Worm (Caenorhabditis elegans) whole organism, L1 larva: ENCODE measurements around the gene nspe-8.
"Not testable (repeated sequence)": the region's sequence is repeated elsewhere in the genome, so short reads cannot be mapped to it uniquely, and the experiment has no call there.

Experiments used
- F16B12.6 ChIP-seq: fragments of 150-350 bp; optimal IDR thresholded peaks from 2 replicates; lab custom pipeline; 2014; ENCODE audit warnings: missing biosample characterization, missing genetic modification characterization
- aha-1 ChIP-seq: fragments of 150-350 bp; optimal IDR thresholded peaks from 2 replicates; lab custom pipeline; 2014; ENCODE audit warnings: missing biosample characterization, missing genetic modification characterization
- ama-1 ChIP-seq: fragments of 150-350 bp; optimal IDR thresholded peaks from 2 replicates; lab custom pipeline; 2014
- blmp-1 ChIP-seq: fragments of 150-350 bp; optimal IDR thresholded peaks from 2 replicates; lab custom pipeline; 2014; ENCODE audit warnings: missing biosample characterization, missing genetic modification characterization
- ceh-8 ChIP-seq: fragments of 200-800 bp; sonication (Bioruptor generic); optimal IDR thresholded peaks from 2 replicates; lab custom pipeline; 2018; ENCODE audit warnings: mild to moderate bottlenecking, missing genetic modification characterization, moderate library complexity, missing compliant biosample characterization
- ceh-88 ChIP-seq: fragments of 200-800 bp; sonication (Bioruptor generic); IDR thresholded peaks from 2 replicates; pipeline ENCODE4 v1.3.6; 2022; ENCODE audit warnings: missing genetic modification characterization, missing compliant biosample characterization
- ces-1 ChIP-seq: fragments of 150-350 bp; optimal IDR thresholded peaks from 2 replicates; lab custom pipeline; 2014; ENCODE audit warnings: missing biosample characterization, missing genetic modification reagents, missing genetic modification characterization
- dpl-1 ChIP-seq, 3 experiments: fragments of 150-350 bp in 2 of 3; sonication (generic microtip) in 1 of 3; optimal IDR thresholded peaks; 2 replicates each; lab custom pipeline; 2014 to 2017; ENCODE audit warnings: missing biosample characterization in 3 of 3, missing genetic modification characterization in 3 of 3, missing genetic modification reagents in 3 of 3
- dsc-1 ChIP-seq: sonication (generic microtip); optimal IDR thresholded peaks from 2 replicates; lab custom pipeline; 2016; ENCODE audit warnings: mild to moderate bottlenecking, missing genetic modification characterization, missing compliant biosample characterization
- efl-3 ChIP-seq: fragments of 200-800 bp; sonication (Bioruptor generic); optimal IDR thresholded peaks from 2 replicates; lab custom pipeline; 2018; ENCODE audit warnings: mild to moderate bottlenecking, missing genetic modification characterization, missing compliant biosample characterization
- egl-13 ChIP-seq: sonication (generic microtip); optimal IDR thresholded peaks from 2 replicates; lab custom pipeline; 2016; ENCODE audit warnings: missing genotype, missing genetic modification reagents, missing genetic modification characterization, missing compliant biosample characterization
- elt-3 ChIP-seq, 6 experiments: fragments of 150-350 bp in 1 of 6; sonication (generic microtip); optimal IDR thresholded peaks; 2 replicates each; lab custom pipeline; 2017 to 2018; ENCODE audit warnings: missing biosample characterization in 6 of 6, missing genetic modification characterization in 6 of 6, inconsistent platforms in 1 of 6
- ets-5 ChIP-seq: fragments of 200-800 bp; sonication (Bioruptor generic); IDR thresholded peaks from 2 replicates; pipeline ENCODE4 v1.3.6; 2022; ENCODE audit warnings: missing genetic modification characterization, missing compliant biosample characterization
- fkh-8 ChIP-seq: sonication (generic microtip); optimal IDR thresholded peaks from 2 replicates; lab custom pipeline; 2016; ENCODE audit warnings: mild to moderate bottlenecking, missing genetic modification characterization, missing compliant biosample characterization
- grh-1 ChIP-seq: fragments of 200-800 bp; sonication (Bioruptor generic); IDR thresholded peaks from 2 replicates; pipeline ENCODE4 v1.3.6; 2022; ENCODE audit warnings: missing genetic modification reagents, missing genetic modification characterization, missing compliant biosample characterization
- hlh-17 ChIP-seq: fragments of 200-800 bp; sonication (Bioruptor generic); optimal IDR thresholded peaks from 2 replicates; lab custom pipeline; 2018; ENCODE audit warnings: missing genetic modification characterization, mild to moderate bottlenecking, missing compliant biosample characterization, moderate library complexity, borderline replicate concordance
- irx-1 ChIP-seq: sonication (generic microtip); optimal IDR thresholded peaks from 2 replicates; lab custom pipeline; 2016; ENCODE audit warnings: missing genetic modification characterization, missing compliant biosample characterization
- lin-14 ChIP-seq: fragments of 200-800 bp; sonication (Bioruptor generic); optimal IDR thresholded peaks from 2 replicates; lab custom pipeline; 2018; ENCODE audit warnings: mild to moderate bottlenecking, missing genetic modification characterization, moderate library complexity, missing compliant biosample characterization
- lin-15B ChIP-seq: fragments of 150-350 bp; sonication (generic microtip); optimal IDR thresholded peaks from 3 replicates; lab custom pipeline; 2014; ENCODE audit warnings: missing biosample characterization, missing genetic modification characterization
- lin-35 ChIP-seq, 2 experiments: fragments of 150-350 bp; optimal IDR thresholded peaks; 2 replicates each; lab custom pipeline; 2014; ENCODE audit warnings: missing biosample characterization in 2 of 2, missing genetic modification characterization in 2 of 2, missing genetic modification reagents in 2 of 2
- lsy-2 ChIP-seq, 2 experiments: fragments of 150-350 bp; optimal IDR thresholded peaks; 2 replicates each; lab custom pipeline; 2014; ENCODE audit warnings: missing biosample characterization in 2 of 2, missing genetic modification characterization in 2 of 2
- mdl-1 ChIP-seq, 2 experiments: fragments of 150-350 bp; optimal IDR thresholded peaks; 2 replicates each; lab custom pipeline; 2014 to 2017; ENCODE audit warnings: missing biosample characterization in 2 of 2, missing genetic modification characterization in 2 of 2, inconsistent platforms in 1 of 2
- mef-2 ChIP-seq: fragments of 150-350 bp; optimal IDR thresholded peaks from 2 replicates; lab custom pipeline; 2014; ENCODE audit warnings: missing biosample characterization, missing genetic modification characterization
- nhr-11 ChIP-seq: fragments of 150-350 bp; optimal IDR thresholded peaks from 2 replicates; lab custom pipeline; 2014; ENCODE audit warnings: missing biosample characterization, missing genetic modification characterization
- nhr-19 ChIP-seq: fragments of 200-800 bp; sonication (Bioruptor generic); conservative IDR thresholded peaks from 2 replicates; pipeline ENCODE4 v1.3.6; 2022; ENCODE audit warnings: missing genetic modification characterization, missing compliant biosample characterization
- nhr-20 ChIP-seq: sonication (generic microtip); optimal IDR thresholded peaks from 2 replicates; lab custom pipeline; 2016; ENCODE audit warnings: mild to moderate bottlenecking, missing genetic modification characterization, missing compliant biosample characterization
- nhr-47 ChIP-seq: sonication (generic microtip); optimal IDR thresholded peaks from 2 replicates; lab custom pipeline; 2016; ENCODE audit warnings: mild to moderate bottlenecking, missing genetic modification characterization, moderate library complexity, missing compliant biosample characterization
- nhr-71 ChIP-seq: sonication (generic microtip); optimal IDR thresholded peaks from 2 replicates; lab custom pipeline; 2016; ENCODE audit warnings: mild to moderate bottlenecking, missing genetic modification characterization, moderate library complexity, missing compliant biosample characterization
- nhr-85 ChIP-seq: sonication (generic microtip); peaks from one replicate; lab custom pipeline; 2016; ENCODE audit warnings: missing genetic modification characterization, inconsistent platforms, missing compliant biosample characterization
- nhr-90 ChIP-seq: sonication (generic microtip); optimal IDR thresholded peaks from 2 replicates; lab custom pipeline; 2016; ENCODE audit warnings: mild to moderate bottlenecking, missing genetic modification characterization, missing compliant biosample characterization; ENCODE audit not compliant: poor library complexity
- pag-3 ChIP-seq: sonication (generic microtip); optimal IDR thresholded peaks from 2 replicates; lab custom pipeline; 2017; ENCODE audit warnings: missing genetic modification characterization, mild to moderate bottlenecking, missing compliant biosample characterization, antibody characterized with exemption, borderline replicate concordance; ENCODE audit not compliant: insufficient read depth
- pax-3 ChIP-seq: fragments of 200-800 bp; sonication (Bioruptor generic); optimal IDR thresholded peaks from 2 replicates; lab custom pipeline; 2018; ENCODE audit warnings: mild to moderate bottlenecking, missing genetic modification characterization, moderate library complexity, missing compliant biosample characterization
- skn-1 ChIP-seq: fragments of 150-350 bp; optimal IDR thresholded peaks from 2 replicates; lab custom pipeline; 2014; ENCODE audit warnings: missing biosample characterization, missing genetic modification characterization
- snu-23 ChIP-seq: sonication (generic microtip); optimal IDR thresholded peaks from 2 replicates; lab custom pipeline; 2016; ENCODE audit warnings: missing genetic modification characterization, missing compliant biosample characterization
- sox-4 ChIP-seq: sonication (generic microtip); optimal IDR thresholded peaks from 2 replicates; lab custom pipeline; 2016; ENCODE audit warnings: missing genetic modification characterization, missing compliant biosample characterization
- sptf-1 ChIP-seq: fragments of 150-350 bp; optimal IDR thresholded peaks from 2 replicates; lab custom pipeline; 2014; ENCODE audit warnings: missing biosample characterization, missing genetic modification characterization
- swsn-7 ChIP-seq: sonication (generic microtip); optimal IDR thresholded peaks from 2 replicates; lab custom pipeline; 2016; ENCODE audit warnings: missing genetic modification characterization, missing compliant biosample characterization
- tbx-2 ChIP-seq: sonication (generic microtip); optimal IDR thresholded peaks from 2 replicates; lab custom pipeline; 2016; ENCODE audit warnings: missing genetic modification characterization, missing compliant biosample characterization
- tlp-1 ChIP-seq: fragments of 150-350 bp; optimal IDR thresholded peaks from 2 replicates; lab custom pipeline; 2014; ENCODE audit warnings: missing biosample characterization, missing genetic modification characterization
- unc-30 ChIP-seq: sonication (generic microtip); optimal IDR thresholded peaks from 2 replicates; lab custom pipeline; 2017; ENCODE audit warnings: missing biosample characterization, missing genetic modification characterization
- unc-62 ChIP-seq: fragments of 150-350 bp; optimal IDR thresholded peaks from 2 replicates; lab custom pipeline; 2014; ENCODE audit warnings: missing biosample characterization, missing genetic modification reagents, missing genetic modification characterization
- unc-86 ChIP-seq: sonication (generic microtip); optimal IDR thresholded peaks from 2 replicates; lab custom pipeline; 2016; ENCODE audit warnings: missing genetic modification characterization, missing compliant biosample characterization
- zip-4 ChIP-seq: fragments of 200-800 bp; sonication (Bioruptor generic); optimal IDR thresholded peaks from 2 replicates; lab custom pipeline; 2018; ENCODE audit warnings: mild to moderate bottlenecking, missing genetic modification characterization, moderate library complexity, missing compliant biosample characterization
- ztf-11 ChIP-seq, 2 experiments: sonication (generic microtip); optimal IDR thresholded peaks; 2 replicates each; lab custom pipeline; 2016 to 2017; ENCODE audit warnings: missing genetic modification characterization in 2 of 2, missing biosample characterization in 1 of 2, missing compliant biosample characterization in 1 of 2

nspe-8 gene

DNA sequence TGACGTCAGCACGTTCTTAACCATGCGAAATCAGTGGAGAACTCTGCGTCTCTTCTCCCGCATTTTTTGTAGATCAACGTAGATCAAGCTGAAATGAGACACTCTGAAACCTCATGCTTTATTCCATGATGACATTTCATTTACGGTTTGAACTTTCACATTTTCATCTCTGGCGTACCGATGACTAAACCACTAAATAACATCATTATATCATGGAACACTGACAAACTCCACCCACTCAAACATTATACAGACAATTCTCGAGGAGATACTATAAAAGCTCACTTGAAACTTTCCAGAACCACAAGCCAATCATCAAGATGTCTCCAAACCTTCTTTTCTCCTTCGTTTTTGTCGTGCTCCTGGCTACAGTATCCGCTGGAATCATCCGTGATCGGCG is 5.1 kb upstream of the nspe-8 start, which contains the start of gene nspe-7:
Gene nspe-7, plus strand, starts transcription at position 301 of the 400 bp plus-strand sequence.
- TF ChIP-seq efl-3 (GFP tag; lab: Kevin White, UChicago) (no peak), unc-30 (tag; lab: Kevin White, UChicago) (no peak), mef-2 (tag; lab: Kevin White, UChicago) (no peak), dsc-1 (no peak), ets-5 (GFP tag; lab: Robert Waterston, UW) (no peak)

DNA sequence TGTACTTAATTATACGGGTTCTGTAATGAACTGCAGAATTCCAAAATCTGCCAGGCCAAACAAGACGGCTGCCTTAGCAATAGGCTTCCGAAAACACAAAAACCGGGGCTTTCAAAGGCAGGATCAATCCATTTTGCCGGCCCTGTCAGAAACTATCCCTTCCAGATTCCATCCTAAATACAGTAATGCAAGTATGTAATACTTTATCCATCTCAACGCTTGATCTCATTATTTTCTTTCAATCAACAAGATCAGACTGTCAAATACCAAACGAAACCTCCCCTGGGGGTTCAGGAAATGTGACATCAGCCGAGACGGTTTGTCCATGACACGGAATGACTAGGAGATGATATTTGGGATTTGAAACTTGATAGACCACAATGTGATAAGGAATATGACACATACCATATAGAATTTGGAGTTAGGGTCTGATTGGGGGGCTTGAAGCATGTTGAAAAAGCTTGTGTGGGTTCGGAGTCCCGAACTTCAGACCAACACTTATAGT is 4.4 kb upstream of the nspe-8 start:
- TF ChIP-seq nhr-19 (no peak), nhr-71 (tag; lab: Kevin White, UChicago) (no peak), ces-1 (GFP tag; lab: Kevin White, UChicago) (no peak)

DNA sequence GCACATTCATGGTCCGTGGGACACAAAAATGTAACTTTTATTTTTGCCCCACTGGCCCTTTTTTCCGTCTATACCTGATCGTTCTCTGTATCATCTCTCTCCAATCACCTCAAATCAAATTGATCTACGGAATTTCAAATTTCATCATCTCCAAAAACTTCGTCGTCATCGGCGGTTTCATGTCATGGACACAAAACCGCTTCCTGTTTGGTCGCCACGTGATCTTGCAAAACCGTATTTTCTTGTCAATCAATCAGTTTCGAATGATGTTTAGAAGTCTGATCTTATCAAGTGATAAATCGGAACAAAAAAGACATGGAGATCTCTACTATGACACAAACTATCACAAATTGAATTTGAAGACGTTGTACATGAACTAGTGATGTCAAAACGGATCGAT is 3.9 kb upstream of the nspe-8 start:
- peak; percentile 87 for TF ChIP-seq lin-14 (GFP tag; lab: Kevin White, UChicago)
- no peak for TF ChIP-seq irx-1
- TF ChIP-seq lsy-2 (tag; optimal IDR thresholded peaks at IDR 0.05; lab: Kevin White, UChicago): peak in 1 of 2 experiments; percentile 28
- TF ChIP-seq zip-4 (GFP tag; lab: Kevin White, UChicago): no peak
- TF ChIP-seq egl-13 (tag; lab: Kevin White, UChicago): no peak
- peak; percentile 84 for TF ChIP-seq nhr-19
- TF ChIP-seq nhr-47 (tag; lab: Kevin White, UChicago): peak; percentile 66
- TF ChIP-seq ceh-8: no peak
- TF ChIP-seq ets-5 (GFP tag; lab: Robert Waterston, UW): no peak
- peak in 1 of 2 experiments; percentile 75 for TF ChIP-seq mdl-1 (tag; optimal IDR thresholded peaks at IDR 0.05; lab: Kevin White, UChicago)
- TF ChIP-seq ceh-88 (GFP tag; lab: Robert Waterston, UW): no peak
- peak; percentile 74 for TF ChIP-seq nhr-90 (tag; lab: Kevin White, UChicago)
- TF ChIP-seq blmp-1 (tag; lab: Kevin White, UChicago): peak; percentile 79
- no peak for TF ChIP-seq mef-2 (tag; lab: Kevin White, UChicago)
- TF ChIP-seq snu-23: peak; percentile 62
- peak; percentile 73 for TF ChIP-seq grh-1 (GFP tag; lab: Robert Waterston, UW)
- TF ChIP-seq dpl-1 (GFP tag; optimal IDR thresholded peaks at IDR 0.05; lab: Kevin White, UChicago): peak in 1 of 3 experiments; percentile 33
- TF ChIP-seq nhr-85 (tag; lab: Kevin White, UChicago): peak; percentile 98
- peak; percentile 68 to 97 (median 94) for TF ChIP-seq elt-3 (tag; optimal IDR thresholded peaks at IDR 0.05; lab: Kevin White, UChicago)
- TF ChIP-seq nhr-20 (tag; lab: Kevin White, UChicago): peak; percentile 96
- TF ChIP-seq F16B12.6: no peak
- TF ChIP-seq nhr-71 (tag; lab: Kevin White, UChicago): peak; percentile 84
- peak in 1 of 2 experiments; percentile 74 for TF ChIP-seq lin-35 (GFP tag; optimal IDR thresholded peaks at IDR 0.05; lab: Kevin White, UChicago)
- TF ChIP-seq aha-1: no peak
- no peak for TF ChIP-seq tlp-1 (tag; lab: Kevin White, UChicago)
- peak; percentile 83 for TF ChIP-seq tbx-2

DNA sequence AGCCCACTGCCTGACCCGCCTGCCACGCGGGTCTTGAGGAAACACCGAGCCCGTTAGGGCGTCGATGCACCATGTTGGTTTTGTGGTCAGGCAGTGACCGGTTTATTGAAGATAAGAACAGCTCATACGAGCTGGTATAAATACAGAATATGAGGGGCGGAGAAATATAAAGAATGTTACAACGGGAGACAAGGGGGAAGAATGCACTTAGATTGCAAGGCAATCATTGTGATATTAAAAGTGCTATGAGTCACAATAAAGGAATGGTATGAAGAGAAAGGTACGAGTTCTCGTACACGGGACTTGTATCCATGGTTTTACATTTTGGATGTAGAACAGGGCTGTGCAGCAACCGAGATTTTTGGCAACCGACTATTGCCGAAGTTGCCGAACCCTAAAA is 2.7 kb upstream of the nspe-8 start, which contains the start of gene Y38E10A.14:
Gene Y38E10A.14, minus strand, starts transcription at position 101 of the 400 bp plus-strand sequence.
- TF ChIP-seq zip-4 (GFP tag; lab: Kevin White, UChicago); lin-14 (GFP tag; lab: Kevin White, UChicago); sox-4 (tag; lab: Kevin White, UChicago): not testable (repeated sequence)

DNA sequence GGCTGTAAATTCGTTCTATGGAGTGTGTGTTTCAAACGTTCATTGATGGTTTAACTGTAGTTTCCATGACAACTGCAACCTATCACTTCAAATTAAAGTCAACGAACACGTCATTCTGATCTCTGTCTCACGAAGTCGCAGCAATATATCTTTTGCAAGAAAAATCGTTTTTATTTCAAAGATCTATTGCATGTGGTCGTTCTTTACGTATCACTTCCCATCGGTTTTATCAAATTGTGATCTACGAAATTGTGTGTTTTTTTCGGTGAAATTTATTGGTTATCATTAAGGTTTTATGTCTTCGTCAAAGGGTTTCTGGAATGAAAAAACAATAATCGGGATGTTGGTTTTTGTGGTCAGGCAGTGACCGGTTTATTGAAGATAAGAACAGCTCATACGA is 1.1 kb upstream of the nspe-8 start:
- TF ChIP-seq swsn-7 (tag; lab: Kevin White, UChicago) (no peak), lin-15B (tag; lab: Kevin White, UChicago) (no peak), nhr-20 (tag; lab: Kevin White, UChicago) (peak; percentile 41), nhr-85 (tag; lab: Kevin White, UChicago) (peak; percentile 50), nhr-11 (no peak), unc-62 (GFP tag; lab: Kevin White, UChicago) (no peak), nhr-19 (no peak), unc-86 (tag; lab: Kevin White, UChicago) (no peak), fkh-8 (no peak), ama-1 (no peak), nhr-71 (tag; lab: Kevin White, UChicago) (no peak), ztf-11 (tag; optimal IDR thresholded peaks at IDR 0.05; lab: Kevin White, UChicago) (no peak), pag-3 (tag; lab: Kevin White, UChicago) (no peak), irx-1 (no peak), hlh-17 (GFP tag; lab: Kevin White, UChicago) (no peak), pax-3 (tag; lab: Kevin White, UChicago) (no peak), sptf-1 (no peak), elt-3 (tag; optimal IDR thresholded peaks at IDR 0.05; lab: Kevin White, UChicago) (peak in 2 of 6 experiments; percentile 3 to 58), skn-1 (tag; lab: Kevin White, UChicago) (no peak)
